Fruit fly (Drosophila melanogaster) whole organism, embryonic: ENCODE measurements around the gene CG8837.

Source experiments
- ATbp ChIP-seq: fragments of 200-800 bp; sonication (Bioruptor generic); optimal IDR thresholded peaks from 2 replicates; lab custom pipeline; 2017; ENCODE audit warnings: missing biosample characterization, mild to moderate bottlenecking, missing genetic modification characterization, missing genetic modification reagents
- Antp ChIP-seq: fragments of 200-800 bp; sonication (Bioruptor generic); optimal IDR thresholded peaks from 3 replicates; lab custom pipeline; 2016; ENCODE audit warnings: missing biosample characterization, missing genetic modification characterization
- Blimp-1 ChIP-seq: fragments of 200-800 bp; sonication (Bioruptor generic); optimal IDR thresholded peaks from 3 replicates; lab custom pipeline; 2018; ENCODE audit warnings: missing biosample characterization, missing genetic modification characterization, mild to moderate bottlenecking, moderate library complexity, missing genetic modification reagents
- CG11247 ChIP-seq: fragments of 200-800 bp; sonication (Bioruptor generic); IDR thresholded peaks from 2 replicates; pipeline ENCODE4 v1.3.6; 2022; ENCODE audit warnings: missing biosample characterization, missing genetic modification characterization
- CG11456 ChIP-seq: fragments of 200-800 bp; sonication (Bioruptor generic); IDR thresholded peaks from 3 replicates; pipeline ENCODE4 v1.3.6; 2022; ENCODE audit warnings: missing biosample characterization, missing genetic modification characterization
- CG12942 ChIP-seq: fragments of 200-800 bp; sonication (Bioruptor generic); optimal IDR thresholded peaks from 3 replicates; lab custom pipeline; 2016; ENCODE audit warnings: missing biosample characterization, missing genetic modification characterization
- CG1603 ChIP-seq: fragments of 200-800 bp; sonication (Bioruptor generic); optimal IDR thresholded peaks from 2 replicates; lab custom pipeline; 2019; ENCODE audit warnings: missing biosample characterization, mild to moderate bottlenecking, missing genetic modification characterization, moderate library complexity
- CG16813 ChIP-seq: fragments of 200-800 bp; sonication (Bioruptor generic); IDR thresholded peaks from 3 replicates; pipeline ENCODE4 v1.3.6; 2022; ENCODE audit warnings: missing biosample characterization, missing genetic modification characterization; ENCODE audit not compliant: partially characterized antibody
- CG17186 ChIP-seq: fragments of 200-800 bp; sonication (Bioruptor generic); optimal IDR thresholded peaks from 3 replicates; lab custom pipeline; 2017; ENCODE audit warnings: missing biosample characterization, missing genetic modification reagents, missing genetic modification characterization
- CG17328 ChIP-seq: fragments of 200-800 bp; sonication (Bioruptor generic); IDR thresholded peaks from 2 replicates; pipeline ENCODE4 v1.3.6; 2022; ENCODE audit warnings: missing biosample characterization, missing genetic modification characterization
- CG18262 ChIP-seq: fragments of 200-800 bp; optimal IDR thresholded peaks from 3 replicates; lab custom pipeline; 2019; ENCODE audit warnings: missing biosample characterization, mild to moderate bottlenecking, missing genetic modification characterization, moderate library complexity
- CG2199 ChIP-seq: fragments of 200-800 bp; sonication (Bioruptor generic); IDR thresholded peaks from 3 replicates; pipeline ENCODE4 v1.3.6; 2022; ENCODE audit warnings: missing biosample characterization, missing genetic modification characterization
- CG32767 ChIP-seq: fragments of 200-800 bp; sonication (Bioruptor generic); IDR thresholded peaks from 2 replicates; pipeline ENCODE4 v1.3.6; 2022; ENCODE audit warnings: missing biosample characterization, missing genetic modification characterization
- CG6175 ChIP-seq: fragments of 200-800 bp; sonication (Bioruptor generic); IDR thresholded peaks from 3 replicates; pipeline ENCODE4 v1.3.6; 2022; ENCODE audit warnings: missing biosample characterization, missing genetic modification characterization
- CG6272 ChIP-seq: fragments of 200-800 bp; sonication (Bioruptor generic); IDR thresholded peaks from 2 replicates; pipeline ENCODE4 v1.3.6; 2022; ENCODE audit warnings: missing biosample characterization, missing genetic modification characterization
- CG6791 ChIP-seq: fragments of 200-800 bp; sonication (Bioruptor generic); IDR thresholded peaks from 3 replicates; pipeline ENCODE4 v1.3.6; 2022; ENCODE audit warnings: missing biosample characterization, missing genetic modification characterization; ENCODE audit not compliant: partially characterized antibody
- CG7556 ChIP-seq: fragments of 200-800 bp; sonication (Bioruptor generic); optimal IDR thresholded peaks from 2 replicates; lab custom pipeline; 2017; ENCODE audit warnings: missing biosample characterization, mild to moderate bottlenecking, missing genetic modification characterization
- CG9876 ChIP-seq: fragments of 200-800 bp; sonication (Bioruptor generic); optimal IDR thresholded peaks from 2 replicates; lab custom pipeline; 2016; ENCODE audit warnings: missing biosample characterization, missing genetic modification characterization
- Deaf1 ChIP-seq: fragments of 200-800 bp; optimal IDR thresholded peaks from 3 replicates; lab custom pipeline; 2019; ENCODE audit warnings: missing biosample characterization, mild to moderate bottlenecking, missing genetic modification characterization, moderate library complexity
- Drgx ChIP-seq: fragments of 200-800 bp; sonication (Bioruptor generic); IDR thresholded peaks from 2 replicates; pipeline ENCODE4 v1.3.6; 2022; ENCODE audit warnings: missing biosample characterization, missing genetic modification characterization
- E2f2 ChIP-seq: fragments of 200-800 bp; sonication (Bioruptor generic); IDR thresholded peaks from 2 replicates; pipeline ENCODE4 v1.3.6; 2022; ENCODE audit warnings: missing biosample characterization, missing genetic modification characterization
- HLHmδ ChIP-seq: fragments of 200-800 bp; sonication (Bioruptor generic); optimal IDR thresholded peaks from 2 replicates; lab custom pipeline; 2018; ENCODE audit warnings: missing biosample characterization, mild to moderate bottlenecking, missing genetic modification characterization, moderate library complexity
- Med ChIP-seq: fragments of 200-800 bp; sonication (Bioruptor generic); peaks from one replicate; lab custom pipeline; 2016; ENCODE audit warnings: missing biosample characterization, missing genetic modification characterization, mild to moderate bottlenecking, inconsistent platforms, moderate library complexity
- Mrtf ChIP-seq: fragments of 200-800 bp; sonication (Bioruptor generic); IDR thresholded peaks from 3 replicates; pipeline ENCODE4 v1.3.6; 2022; ENCODE audit warnings: missing biosample characterization, missing genetic modification characterization
- Optix ChIP-seq: fragments of 200-800 bp; sonication (Bioruptor generic); IDR thresholded peaks from 3 replicates; pipeline ENCODE4 v1.3.6; 2022; ENCODE audit warnings: missing biosample characterization, missing genetic modification characterization
- Ptx1 ChIP-seq: fragments of 200-800 bp; sonication (Bioruptor generic); IDR thresholded peaks from 2 replicates; pipeline ENCODE4 v1.3.6; 2022; ENCODE audit warnings: missing biosample characterization, missing genetic modification characterization
- Rfx ChIP-seq: fragments of 200-800 bp; sonication (Bioruptor generic); IDR thresholded peaks from 2 replicates; pipeline ENCODE4 v1.3.6; 2022; ENCODE audit warnings: missing biosample characterization, missing genetic modification characterization
- Xbp1 ChIP-seq: fragments of 200-800 bp; sonication (Bioruptor generic); optimal IDR thresholded peaks from 3 replicates; lab custom pipeline; 2016; ENCODE audit warnings: missing biosample characterization, mild to moderate bottlenecking, missing genetic modification characterization
- abd-A ChIP-seq: fragments of 200-800 bp; sonication (Bioruptor generic); optimal IDR thresholded peaks from 3 replicates; lab custom pipeline; 2019; ENCODE audit warnings: missing biosample characterization, mild to moderate bottlenecking, missing genetic modification characterization, moderate library complexity
- ash1 ChIP-seq: fragments of 200-800 bp; sonication (Bioruptor generic); optimal IDR thresholded peaks from 2 replicates; lab custom pipeline; 2018; ENCODE audit warnings: missing biosample characterization, mild to moderate bottlenecking, missing genetic modification characterization
- cg ChIP-seq: fragments of 200-800 bp; sonication (Bioruptor generic); optimal IDR thresholded peaks from 3 replicates; lab custom pipeline; 2019; ENCODE audit warnings: missing biosample characterization, mild to moderate bottlenecking, missing genetic modification characterization, moderate library complexity
- chinmo ChIP-seq: fragments of 200-800 bp; sonication (Bioruptor generic); IDR thresholded peaks from 4 replicates; pipeline ENCODE4 v1.3.6; 2022; ENCODE audit warnings: missing biosample characterization, missing genetic modification characterization; ENCODE audit not compliant: partially characterized antibody
- crol ChIP-seq: fragments of 200-800 bp; sonication (Bioruptor generic); IDR thresholded peaks from 2 replicates; pipeline ENCODE4 v1.3.6; 2022; ENCODE audit warnings: missing biosample characterization, missing genetic modification characterization
- gce ChIP-seq: fragments of 200-800 bp; sonication (Bioruptor generic); IDR thresholded peaks from 3 replicates; pipeline ENCODE4 v1.3.6; 2022; ENCODE audit warnings: missing biosample characterization, missing genetic modification characterization
- klu ChIP-seq: fragments of 200-800 bp; sonication (Bioruptor generic); IDR thresholded peaks from 2 replicates; pipeline ENCODE4 v1.3.6; 2022; ENCODE audit warnings: missing biosample characterization, missing genetic modification characterization
- knrl ChIP-seq: fragments of 200-800 bp; sonication (Bioruptor generic); IDR thresholded peaks from 3 replicates; pipeline ENCODE4 v1.3.6; 2022; ENCODE audit warnings: missing biosample characterization, missing genetic modification characterization; ENCODE audit not compliant: partially characterized antibody
- lola ChIP-seq, 3 experiments: fragments of >200 bp in 2 of 3; fragments of 200-800 bp in 1 of 3; sonication (Bioruptor generic) in 1 of 3; optimal IDR thresholded peaks; 2 replicates each; lab custom pipeline; 2017 to 2019; ENCODE audit warnings: missing biosample characterization in 3 of 3, missing genetic modification characterization in 3 of 3, mild to moderate bottlenecking in 1 of 3, moderate library complexity in 1 of 3
- nom ChIP-seq: fragments of 200-800 bp; sonication (Bioruptor generic); optimal IDR thresholded peaks from 2 replicates; lab custom pipeline; 2017; ENCODE audit warnings: missing biosample characterization, missing genetic modification characterization, mild to moderate bottlenecking, moderate library complexity, missing genetic modification reagents
- otp ChIP-seq: fragments of 200-800 bp; sonication (Bioruptor generic); IDR thresholded peaks from 3 replicates; pipeline ENCODE4, ENCODE4 v1.3.6; 2022; ENCODE audit warnings: missing biosample characterization, missing genetic modification characterization
- pan ChIP-seq, 4 experiments: fragments of >200 bp in 3 of 4; fragments of 200-800 bp in 1 of 4; sonication (Bioruptor generic) in 1 of 4; optimal IDR thresholded peaks in 3 of 4; IDR thresholded peaks in 1 of 4; 2 replicates each; pipeline versions ENCODE4 v1.3.6 to Lab custom; 2017 to 2022; ENCODE audit warnings: missing biosample characterization in 2 of 4, missing genetic modification characterization in 2 of 4, mixed read lengths in 1 of 4
- phol ChIP-seq: fragments of 200-800 bp; sonication (Bioruptor generic); optimal IDR thresholded peaks from 3 replicates; lab custom pipeline; 2018; ENCODE audit warnings: missing biosample characterization, mild to moderate bottlenecking, missing genetic modification characterization, moderate library complexity
- rib ChIP-seq: fragments of 200-800 bp; sonication (Bioruptor generic); IDR thresholded peaks from 2 replicates; pipeline ENCODE4 v1.3.6; 2022; ENCODE audit warnings: missing biosample characterization, missing genetic modification characterization
- salm ChIP-seq: fragments of 200-800 bp; sonication (Bioruptor generic); optimal IDR thresholded peaks from 2 replicates; lab custom pipeline; 2018; ENCODE audit warnings: missing biosample characterization, mild to moderate bottlenecking, missing genetic modification characterization
- seq ChIP-seq: fragments of 200-800 bp; sonication (Bioruptor generic); IDR thresholded peaks from 2 replicates; pipeline ENCODE4 v1.3.6; 2022; ENCODE audit warnings: missing biosample characterization, missing genetic modification characterization
- so ChIP-seq: fragments of 200-800 bp; sonication (Bioruptor generic); IDR thresholded peaks from 3 replicates; pipeline ENCODE4 v1.3.6; 2022; ENCODE audit warnings: missing biosample characterization, missing genetic modification characterization
- tgo ChIP-seq: fragments of 200-800 bp; sonication (Bioruptor generic); IDR thresholded peaks from 3 replicates; pipeline ENCODE4 v1.3.6; 2022; ENCODE audit warnings: missing biosample characterization, missing genetic modification characterization
- vvl ChIP-seq: fragments of 200-800 bp; sonication (Bioruptor generic); IDR thresholded peaks from 2 replicates; pipeline ENCODE4 v1.3.6; 2022; ENCODE audit warnings: missing biosample characterization, missing genetic modification characterization
- wek ChIP-seq: fragments of 200-800 bp; sonication (Bioruptor generic); optimal IDR thresholded peaks from 3 replicates; lab custom pipeline; 2018; ENCODE audit warnings: missing biosample characterization, mild to moderate bottlenecking, missing genetic modification characterization, moderate library complexity
- z ChIP-seq: fragments of 200-800 bp; sonication (Bioruptor generic); IDR thresholded peaks from 3 replicates; pipeline ENCODE4 v1.3.6; 2022; ENCODE audit warnings: missing biosample characterization, missing genetic modification characterization

CG8837 gene

DNA sequence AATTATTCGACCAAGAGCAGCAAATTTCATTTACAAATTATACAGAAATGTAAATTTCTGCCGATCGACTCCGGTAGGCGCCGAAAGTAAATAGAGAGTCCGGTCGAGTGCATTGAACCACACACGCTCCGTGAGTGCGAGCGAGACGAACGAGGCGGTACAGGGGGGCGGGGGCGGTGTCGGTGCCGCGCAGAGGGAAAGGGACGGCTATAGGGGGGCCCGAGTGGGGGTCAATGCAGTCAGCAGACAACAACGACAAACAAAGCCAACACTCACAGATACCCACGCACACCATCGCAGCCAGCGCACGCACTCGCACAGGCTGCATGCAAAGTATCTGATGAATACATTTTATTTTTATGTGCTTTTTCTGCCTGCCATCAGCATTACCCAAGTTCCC, 19.4 kb downstream of the CG8837 start (continued):
- TF ChIP-seq ash1 = no peak
- TF ChIP-seq CG9876 (GFP tag; lab: Kevin White, UChicago) = no peak
- no peak for TF ChIP-seq Mrtf (GFP tag; lab: Robert Waterston, UW)
- TF ChIP-seq Rfx (GFP tag; lab: Robert Waterston, UW) = no peak
- peak; percentile 67 for TF ChIP-seq abd-A (tag; lab: Kevin White, UChicago)
- TF ChIP-seq rib (GFP tag; lab: Robert Waterston, UW) = 0 out of 2 replicates have a peak, but pooled peaks have one; percentile 28
- peak; percentile 18 for TF ChIP-seq Blimp-1 (GFP tag; lab: Kevin White, UChicago)
- 0 out of 3 replicates have a peak, but pooled peaks have one; percentile 26 for TF ChIP-seq so (GFP tag; lab: Robert Waterston, UW)
- no peak for TF ChIP-seq E2f2 (GFP tag; lab: Robert Waterston, UW)
- no peak for TF ChIP-seq CG12942
- no peak for TF ChIP-seq pan (optimal IDR thresholded peaks at IDR 0.05; lab: Kevin White, UChicago)
- peak in 1 of 2 experiments; percentile 49 for TF ChIP-seq pan (GFP tag; optimal IDR thresholded peaks at IDR 0.05 in 1 of 2, IDR thresholded peaks at IDR 0.05 in 1 of 2)
- peak; percentile 74 for TF ChIP-seq cg (GFP tag; lab: Kevin White, UChicago)
- no peak for TF ChIP-seq CG1603
- TF ChIP-seq CG11247 = no peak
- TF ChIP-seq CG16813 (GFP tag; lab: Robert Waterston, UW) = no peak
- peak; percentile 17; the same call in 1 of the 2 replicates for TF ChIP-seq klu
- no peak for TF ChIP-seq phol
- TF ChIP-seq chinmo (GFP tag; lab: Robert Waterston, UW) = 0 out of 4 replicates have a peak, but pooled peaks have one; percentile 5
- peak; percentile 31 for TF ChIP-seq nom
- TF ChIP-seq CG18262 = no peak
- TF ChIP-seq CG17186 (GFP tag; lab: Kevin White, UChicago) = no peak
- TF ChIP-seq seq (GFP tag; lab: Robert Waterston, UW) = no peak
- TF ChIP-seq ATbp (GFP tag; lab: Kevin White, UChicago) = peak; percentile 21
- 0 out of 2 replicates have a peak, but pooled peaks have one; percentile 10 for TF ChIP-seq CG6272 (GFP tag; lab: Robert Waterston, UW)
- TF ChIP-seq Drgx (GFP tag; lab: Robert Waterston, UW) = no peak
- TF ChIP-seq Ptx1 (GFP tag; lab: Robert Waterston, UW) = no peak
- peak; percentile 20; the same call in 1 of the 2 replicates for TF ChIP-seq CG17328
- TF ChIP-seq lola (GFP tag; optimal IDR thresholded peaks at IDR 0.05; lab: Kevin White, UChicago) = no peak
- no peak for TF ChIP-seq Med (GFP tag; lab: Kevin White, UChicago)
- TF ChIP-seq tgo = 0 out of 3 replicates have a peak, but pooled peaks have one; percentile 22
- no peak for TF ChIP-seq CG6175
- TF ChIP-seq knrl = 0 out of 3 replicates have a peak, but pooled peaks have one; percentile 7
- no peak for TF ChIP-seq Antp (GFP tag; lab: Kevin White, UChicago)
- no peak for TF ChIP-seq salm (tag; lab: Kevin White, UChicago)
- TF ChIP-seq vvl (GFP tag; lab: Robert Waterston, UW) = peak; percentile 91
- peak; percentile 42; the same call in 1 of the 3 replicates for TF ChIP-seq CG6791 (GFP tag; lab: Robert Waterston, UW)
- TF ChIP-seq CG7556 (GFP tag; lab: Kevin White, UChicago) = no peak
- peak; percentile 0 for TF ChIP-seq wek (GFP tag; lab: Kevin White, UChicago)
- peak; percentile 97 for TF ChIP-seq crol (GFP tag; lab: Robert Waterston, UW)
- 0 out of 3 replicates have a peak, but pooled peaks have one; percentile 19 for TF ChIP-seq CG2199
- peak; percentile 83 for TF ChIP-seq z
- peak; percentile 43; the same call in 1 of the 3 replicates for TF ChIP-seq gce (GFP tag; lab: Robert Waterston, UW)
- no peak for TF ChIP-seq CG11456 (GFP tag; lab: Robert Waterston, UW)
- no peak for TF ChIP-seq Xbp1 (GFP tag; lab: Kevin White, UChicago)
- TF ChIP-seq CG32767 (GFP tag; lab: Robert Waterston, UW) = peak; percentile 50
- TF ChIP-seq otp = no peak
- TF ChIP-seq HLHmδ = peak; percentile 83
- peak; percentile 31 for TF ChIP-seq Deaf1
- TF ChIP-seq Optix (GFP tag; lab: Robert Waterston, UW) = 0 out of 3 replicates have a peak, but pooled peaks have one; percentile 38
